Worm (Caenorhabditis elegans): ENCODE measurements around the gene hacd-1.

The hacd-1 gene

ce11 chrV:1471977-1472376 lies 11.8 kb downstream of the hacd-1 start:
- TF ChIP-seq peb-1 (tag; optimal IDR thresholded peaks at IDR 0.05) = no peak
- TF ChIP-seq sma-9 (GFP tag; optimal IDR thresholded peaks at IDR 0.05) = peak; percentile 31
- no peak for TF ChIP-seq sma-9 (tag; optimal IDR thresholded peaks at IDR 0.05)

DNA sequence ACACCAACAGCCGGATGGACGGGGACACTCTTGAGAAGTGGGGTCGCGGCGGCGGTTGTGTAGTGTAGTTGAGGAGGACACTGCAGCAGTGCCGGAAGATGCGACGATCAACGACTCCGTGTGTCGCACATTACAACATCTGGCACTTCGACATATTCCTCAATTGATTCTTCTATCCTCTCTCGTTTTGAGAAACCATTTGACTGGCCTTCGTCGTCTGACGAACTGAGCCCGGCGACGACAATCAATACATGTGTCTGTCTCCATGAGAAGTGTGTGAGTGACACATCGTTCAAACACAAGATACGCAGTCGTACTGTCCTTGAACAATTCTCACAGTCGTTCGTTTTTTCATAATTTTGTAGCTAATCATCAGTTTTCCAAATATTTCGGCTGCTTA lies 12.4 kb downstream of the hacd-1 start:
- TF ChIP-seq peb-1 (tag; optimal IDR thresholded peaks at IDR 0.05) (no peak), ztf-4 (tag; optimal IDR thresholded peaks at IDR 0.05) (no peak), sem-4 (tag; optimal IDR thresholded peaks at IDR 0.05) (no peak), fos-1 (tag; optimal IDR thresholded peaks at IDR 0.05) (peak; percentile 28), ztf-1 (GFP tag; conservative IDR thresholded peaks at IDR 0.05) (no peak), ceh-82 (tag; optimal IDR thresholded peaks at IDR 0.05) (no peak), elt-1 (tag; optimal IDR thresholded peaks at IDR 0.05) (no peak), nhr-6 (tag; optimal IDR thresholded peaks at IDR 0.05) (no peak), nhr-237 (tag; optimal IDR thresholded peaks at IDR 0.05) (no peak), nhr-25 (tag; optimal IDR thresholded peaks at IDR 0.05) (no peak), unc-55 (GFP tag; optimal IDR thresholded peaks at IDR 0.05) (no peak), sma-3 (GFP tag; optimal IDR thresholded peaks at IDR 0.05) (no peak), nhr-129 (tag; optimal IDR thresholded peaks at IDR 0.05) (peak; percentile 13), R02D3.7 (tag; optimal IDR thresholded peaks at IDR 0.05) (no peak), ZK546.5 (tag; optimal IDR thresholded peaks at IDR 0.05) (no peak), lin-13 (GFP tag; optimal IDR thresholded peaks at IDR 0.05) (no peak), skn-1 (tag; optimal IDR thresholded peaks at IDR 0.05) (no peak)

- TF ChIP-seq elt-3 (tag; optimal IDR thresholded peaks at IDR 0.05) (no peak), fos-1 (tag; optimal IDR thresholded peaks at IDR 0.05) (peak; percentile 36), lin-13 (GFP tag; optimal IDR thresholded peaks at IDR 0.05) (no peak), unc-55 (GFP tag; optimal IDR thresholded peaks at IDR 0.05) (peak; percentile 71), ceh-16 (tag; optimal IDR thresholded peaks at IDR 0.05) (no peak), lin-11 (tag; optimal IDR thresholded peaks at IDR 0.05) (peak; percentile 5), lin-39 (tag; optimal IDR thresholded peaks at IDR 0.05) (no peak), nhr-25 (tag; optimal IDR thresholded peaks at IDR 0.05) (peak; percentile 29), lsy-2 (tag; optimal IDR thresholded peaks at IDR 0.05) (peak in 1 of 2 experiments; percentile 43), ZK546.5 (tag; optimal IDR thresholded peaks at IDR 0.05) (no peak), ama-1 (optimal IDR thresholded peaks at IDR 0.05) (no peak), snpc-4 (tag; optimal IDR thresholded peaks at IDR 0.05) (no peak), nhr-10 (tag; optimal IDR thresholded peaks at IDR 0.05) (no peak), nhr-77 (tag; optimal IDR thresholded peaks at IDR 0.05) (no peak), blmp-1 (tag; optimal IDR thresholded peaks at IDR 0.05; ENCODE audit: insufficient read depth) (no peak), F13H6.1 (tag; optimal IDR thresholded peaks at IDR 0.05) (peak; percentile 94), R02D3.7 (tag; optimal IDR thresholded peaks at IDR 0.05) (no peak), ztf-11 (tag; optimal IDR thresholded peaks at IDR 0.05) (no peak), unc-62 (GFP tag; optimal IDR thresholded peaks at IDR 0.05) (no peak), ztf-1 (GFP tag; conservative IDR thresholded peaks at IDR 0.05) (no peak), nhr-12 (tag; optimal IDR thresholded peaks at IDR 0.05) (no peak), mdl-1 (tag; optimal IDR thresholded peaks at IDR 0.05) (peak; percentile 10 to 73), ztf-4 (tag; optimal IDR thresholded peaks at IDR 0.05) (peak; percentile 44), dmd-4 (tag; optimal IDR thresholded peaks at IDR 0.05) (no peak), nhr-23 (tag; optimal IDR thresholded peaks at IDR 0.05) (no peak), nhr-21 (tag; optimal IDR thresholded peaks at IDR 0.05) (no peak), nhr-11 (tag; optimal IDR thresholded peaks at IDR 0.05) (no peak), nhr-237 (tag; optimal IDR thresholded peaks at IDR 0.05) (no peak), ceh-82 (tag; optimal IDR thresholded peaks at IDR 0.05) (peak; percentile 16), egl-27 (tag; optimal IDR thresholded peaks at IDR 0.05) (peak; percentile 31), mab-5 (tag; optimal IDR thresholded peaks at IDR 0.05) (peak; percentile 39), aly-2 (tag; optimal IDR thresholded peaks at IDR 0.05) (no peak), unc-39 (tag; optimal IDR thresholded peaks at IDR 0.05) (no peak), mbf-1 (tag; optimal IDR thresholded peaks at IDR 0.05) (no peak), Y55F3AM.14 (GFP tag; optimal IDR thresholded peaks at IDR 0.05) (no peak), sma-9 (GFP tag; optimal IDR thresholded peaks at IDR 0.05) (peak; percentile 48), sma-9 (tag; optimal IDR thresholded peaks at IDR 0.05) (no peak), elt-1 (tag; optimal IDR thresholded peaks at IDR 0.05) (no peak), skn-1 (tag; optimal IDR thresholded peaks at IDR 0.05) (peak; percentile 1), crh-2 (tag; optimal IDR thresholded peaks at IDR 0.05) (peak; percentile 25), gmeb-1 (tag; optimal IDR thresholded peaks at IDR 0.05) (peak; percentile 30), C34F6.9 (tag; optimal IDR thresholded peaks at IDR 0.05) (peak; percentile 83), peb-1 (tag; optimal IDR thresholded peaks at IDR 0.05) (no peak), nhr-6 (tag; optimal IDR thresholded peaks at IDR 0.05) (no peak), alr-1 (tag; optimal IDR thresholded peaks at IDR 0.05) (no peak), nhr-129 (tag; optimal IDR thresholded peaks at IDR 0.05) (peak; percentile 85), sma-3 (GFP tag; optimal IDR thresholded peaks at IDR 0.05) (peak; percentile 14)
These were observed 14.4 kb downstream of the hacd-1 start, which contains the start of the genes F53E2.2 and unc-60 for ce11 chrV:1474486-1475125. TSS of gene F53E2.2 (plus strand) at chrV:1475086. TSS of gene unc-60 (plus strand) at chrV:1475086.

Data from whole organism, L2 larva.